Fruit fly (Drosophila melanogaster): ENCODE data around the gene CG42327.

The CG42327 gene

dm6 chr3R:11623025-11623424, 32.9 kb upstream of the CG42327 start, which contains the start of gene CG14711:
CG14711 (plus strand) TSS chr3R:11623339.
- TF ChIP-seq usp (GFP tag; optimal IDR thresholded peaks at IDR 0.05) (no peak), Dll (optimal IDR thresholded peaks at IDR 0.05) (no peak), psq (optimal IDR thresholded peaks at IDR 0.05) (no peak), CG8478 (optimal IDR thresholded peaks at IDR 0.05) (no peak), pan (optimal IDR thresholded peaks at IDR 0.05) (no peak), EcR (GFP tag; optimal IDR thresholded peaks at IDR 0.05) (no peak)

DNA sequence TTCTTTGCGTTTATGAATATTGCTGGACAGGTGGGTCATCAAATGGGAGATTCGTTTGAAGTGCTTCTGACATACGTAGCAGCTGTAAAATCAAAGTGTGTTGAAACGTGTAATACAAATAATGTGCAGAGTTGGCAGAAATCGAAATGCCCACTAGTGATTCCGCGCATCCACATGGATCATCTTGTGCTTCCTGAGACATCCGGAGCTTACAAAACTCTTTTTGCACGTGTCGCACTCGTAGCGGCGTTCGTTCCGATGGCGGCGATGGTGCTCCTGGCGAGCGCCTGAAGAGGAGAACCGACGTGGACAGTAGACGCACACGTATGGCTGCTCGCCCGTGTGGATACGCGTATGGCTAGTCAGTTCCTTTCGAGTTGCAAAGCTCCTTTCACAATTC, 30.4 kb upstream of the CG42327 start, which contains the start of gene Zaf1:
TSS of gene Zaf1 (minus strand) at position 101 of the 400 bp plus-strand sequence.
- no peak for TF ChIP-seq EcR (GFP tag; optimal IDR thresholded peaks at IDR 0.05)
- no peak for TF ChIP-seq usp (GFP tag; optimal IDR thresholded peaks at IDR 0.05)
- no peak for TF ChIP-seq pan (optimal IDR thresholded peaks at IDR 0.05)
- no peak for TF ChIP-seq psq (optimal IDR thresholded peaks at IDR 0.05)
- TF ChIP-seq CG8478 (optimal IDR thresholded peaks at IDR 0.05): no peak
- no peak for TF ChIP-seq Dll (optimal IDR thresholded peaks at IDR 0.05)

DNA sequence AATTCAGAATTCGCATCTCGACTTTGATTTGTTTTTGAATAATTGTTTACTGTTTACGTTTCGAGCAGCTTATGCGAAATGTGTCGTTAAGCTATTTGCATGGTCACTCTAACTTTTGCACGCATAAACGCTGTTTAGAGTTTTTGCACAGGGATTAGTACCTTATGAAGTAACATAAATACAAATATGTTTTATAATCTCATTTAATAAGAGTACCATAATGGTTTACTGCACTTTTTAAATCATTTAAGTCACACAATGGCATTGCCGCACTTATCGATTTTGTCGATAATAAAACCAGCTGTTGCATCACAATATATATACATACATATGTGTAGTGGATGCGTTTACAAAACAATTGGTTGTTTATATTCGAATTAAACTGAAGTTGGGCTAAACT, 29.4 kb upstream of the CG42327 start, which contains the start of the genes CG6813 and CG18764:
TSS of gene CG6813 (minus strand) at position 68 of the 400 bp plus-strand sequence.
TSS of gene CG18764 (plus strand) at position 319 of the 400 bp plus-strand sequence.
- TF ChIP-seq psq (optimal IDR thresholded peaks at IDR 0.05) (no peak), CG8478 (optimal IDR thresholded peaks at IDR 0.05) (no peak), pan (optimal IDR thresholded peaks at IDR 0.05) (no peak), EcR (GFP tag; optimal IDR thresholded peaks at IDR 0.05) (no peak), Dll (optimal IDR thresholded peaks at IDR 0.05) (no peak), usp (GFP tag; optimal IDR thresholded peaks at IDR 0.05) (no peak)

DNA sequence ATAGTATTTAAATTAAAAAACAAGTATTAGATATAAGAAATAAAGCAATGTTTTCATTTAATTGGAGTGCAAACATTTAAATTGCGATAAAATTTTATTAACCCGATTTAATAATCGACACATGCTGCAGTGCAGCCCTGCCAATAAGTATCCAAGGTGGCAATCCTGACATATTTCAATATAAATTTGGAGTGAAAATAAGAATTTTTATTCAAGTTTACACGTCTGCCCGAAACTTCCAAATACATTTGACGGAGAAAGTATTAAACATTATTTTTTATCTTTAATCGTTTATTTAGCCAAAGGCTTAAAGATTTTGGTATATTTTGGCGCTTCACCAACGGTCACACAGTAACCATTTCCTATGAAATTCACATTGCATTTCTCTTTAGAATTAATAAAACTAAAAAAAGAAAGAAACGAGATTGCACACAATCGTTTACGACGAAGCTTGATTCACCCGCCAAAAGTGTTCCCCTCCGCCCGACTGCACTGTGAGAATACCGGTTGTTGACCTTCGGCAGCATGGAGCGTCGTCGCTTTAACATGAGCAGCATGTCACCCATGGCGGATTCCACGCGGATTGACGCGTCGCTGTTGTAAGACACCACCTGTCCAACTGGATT, 27.4 kb upstream of the CG42327 start, which contains the start of gene CG14712:
TSS of gene CG14712 (plus strand) at position 344 of the 626 bp plus-strand sequence.
- no peak for TF ChIP-seq usp (GFP tag; optimal IDR thresholded peaks at IDR 0.05)
- TF ChIP-seq pan (optimal IDR thresholded peaks at IDR 0.05): no peak

dm6 chr3R:11637586-11637985, 18.4 kb upstream of the CG42327 start:
- TF ChIP-seq pan (optimal IDR thresholded peaks at IDR 0.05) (no peak), Dll (optimal IDR thresholded peaks at IDR 0.05) (no peak), CG8478 (optimal IDR thresholded peaks at IDR 0.05) (no peak), EcR (GFP tag; optimal IDR thresholded peaks at IDR 0.05) (no peak), usp (GFP tag; optimal IDR thresholded peaks at IDR 0.05) (no peak), psq (optimal IDR thresholded peaks at IDR 0.05) (no peak)

- no peak for TF ChIP-seq EcR (GFP tag; optimal IDR thresholded peaks at IDR 0.05)
- TF ChIP-seq CG8478 (optimal IDR thresholded peaks at IDR 0.05): no peak
- TF ChIP-seq pan (optimal IDR thresholded peaks at IDR 0.05): no peak
- no peak for TF ChIP-seq usp (GFP tag; optimal IDR thresholded peaks at IDR 0.05)
- no peak for TF ChIP-seq Dll (optimal IDR thresholded peaks at IDR 0.05)
- TF ChIP-seq psq (optimal IDR thresholded peaks at IDR 0.05): no peak
These were observed 15.9 kb upstream of the CG42327 start for dm6 chr3R:11639946-11640588.

DNA sequence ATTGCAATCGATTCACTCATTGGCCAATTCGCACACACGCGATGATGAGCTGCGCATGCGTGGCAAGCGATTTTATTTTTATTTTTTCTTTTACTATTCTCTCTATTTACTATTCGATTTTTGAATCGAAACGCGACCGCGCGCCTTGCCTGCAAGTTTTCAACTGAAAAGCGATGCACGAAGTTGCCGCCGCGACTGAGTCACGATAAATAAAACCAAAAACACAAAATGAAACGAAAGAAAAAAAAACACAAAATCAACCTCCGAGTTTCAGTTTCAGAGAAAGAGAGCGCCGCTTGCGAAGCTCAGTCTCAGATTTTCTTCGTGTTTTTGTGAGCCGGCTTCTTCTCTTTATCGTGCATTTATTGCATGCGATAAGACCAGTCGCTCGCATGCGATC, 9.1 kb upstream of the CG42327 start:
- TF ChIP-seq pan (optimal IDR thresholded peaks at IDR 0.05): no peak
- TF ChIP-seq usp (GFP tag; optimal IDR thresholded peaks at IDR 0.05): no peak
- no peak for TF ChIP-seq EcR (GFP tag; optimal IDR thresholded peaks at IDR 0.05)
- TF ChIP-seq CG8478 (optimal IDR thresholded peaks at IDR 0.05): no peak
- TF ChIP-seq Dll (optimal IDR thresholded peaks at IDR 0.05): no peak
- no peak for TF ChIP-seq psq (optimal IDR thresholded peaks at IDR 0.05)

- TF ChIP-seq pan (optimal IDR thresholded peaks at IDR 0.05): no peak
- TF ChIP-seq psq (optimal IDR thresholded peaks at IDR 0.05): no peak
- TF ChIP-seq CG8478 (optimal IDR thresholded peaks at IDR 0.05): no peak
- peak in 1 of 2 experiments; percentile 12 for TF ChIP-seq EcR (GFP tag; optimal IDR thresholded peaks at IDR 0.05)
These were observed 7.3 kb upstream of the CG42327 start for dm6 chr3R:11648356-11649355.

DNA sequence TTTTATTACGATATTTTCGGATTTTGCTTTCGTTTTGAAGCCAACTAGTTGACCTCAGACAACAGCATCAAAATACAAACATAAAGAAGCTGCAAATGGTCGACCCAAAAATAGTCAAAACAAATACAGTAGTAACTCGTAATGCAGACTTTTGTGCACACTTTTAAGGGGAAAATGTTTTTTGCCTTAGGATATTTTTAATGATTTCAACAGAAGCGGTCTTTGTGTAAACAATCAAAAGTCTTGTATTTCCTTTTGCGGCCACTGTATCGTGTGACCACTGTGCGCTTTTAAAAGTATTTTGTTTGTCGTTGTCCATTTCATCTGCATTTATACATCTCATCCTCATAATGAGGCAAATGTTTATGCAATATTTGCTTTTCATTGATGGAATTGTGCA, 6.5 kb upstream of the CG42327 start:
- no peak for TF ChIP-seq EcR (GFP tag; optimal IDR thresholded peaks at IDR 0.05)
- TF ChIP-seq Dll (optimal IDR thresholded peaks at IDR 0.05): no peak
- no peak for TF ChIP-seq CG8478 (optimal IDR thresholded peaks at IDR 0.05)
- TF ChIP-seq psq (optimal IDR thresholded peaks at IDR 0.05): no peak
- no peak for TF ChIP-seq pan (optimal IDR thresholded peaks at IDR 0.05)
- TF ChIP-seq usp (GFP tag; optimal IDR thresholded peaks at IDR 0.05): no peak

- no peak for TF ChIP-seq psq (optimal IDR thresholded peaks at IDR 0.05)
- TF ChIP-seq EcR (GFP tag; optimal IDR thresholded peaks at IDR 0.05): no peak
- no peak for TF ChIP-seq usp (GFP tag; optimal IDR thresholded peaks at IDR 0.05)
- TF ChIP-seq CG8478 (optimal IDR thresholded peaks at IDR 0.05): no peak
- TF ChIP-seq pan (optimal IDR thresholded peaks at IDR 0.05): no peak
- no peak for TF ChIP-seq Dll (optimal IDR thresholded peaks at IDR 0.05)
These were observed 5.6 kb upstream of the CG42327 start, which contains the start of the genes Csk and Elp1 for dm6 chr3R:11650105-11651039. Csk (minus strand) TSS chr3R:11650706. Elp1 (plus strand) TSS chr3R:11650971.
